Fruit fly (Drosophila melanogaster) whole organism, embryonic: ENCODE measurements around the gene amos.

Source experiments
- Aef1 ChIP-seq: fragments of 200-800 bp; sonication (Bioruptor generic); IDR thresholded peaks from 3 replicates; pipeline ENCODE4 v1.3.6; 2022; ENCODE audit warnings: missing biosample characterization, missing genetic modification characterization
- Atf-2 ChIP-seq: fragments of 200-800 bp; sonication (Bioruptor generic); optimal IDR thresholded peaks from 2 replicates; lab custom pipeline; 2016; ENCODE audit warnings: missing biosample characterization, missing genetic modification characterization
- CG11560 ChIP-seq: fragments of 200-800 bp; sonication (Bioruptor generic); IDR thresholded peaks from 3 replicates; pipeline ENCODE4 v1.3.6; 2022; ENCODE audit warnings: missing biosample characterization, missing genetic modification characterization
- CG12104 ChIP-seq: fragments of 200-800 bp; sonication (Bioruptor generic); optimal IDR thresholded peaks from 3 replicates; lab custom pipeline; 2016; ENCODE audit warnings: missing biosample characterization, missing genetic modification characterization
- CG12769 ChIP-seq: fragments of 200-800 bp; sonication (Bioruptor generic); optimal IDR thresholded peaks from 2 replicates; lab custom pipeline; 2019; ENCODE audit warnings: missing biosample characterization, mild to moderate bottlenecking, missing genetic modification characterization, moderate library complexity
- CG13287 ChIP-seq: fragments of 200-800 bp; sonication (Bioruptor generic); IDR thresholded peaks from 2 replicates; pipeline ENCODE4 v1.3.6; 2022; ENCODE audit warnings: missing biosample characterization, missing genetic modification characterization; ENCODE audit not compliant: partially characterized antibody
- CG13296 ChIP-seq: fragments of 200-800 bp; sonication (Bioruptor generic); optimal IDR thresholded peaks from 3 replicates; lab custom pipeline; 2018; ENCODE audit warnings: missing biosample characterization, mild to moderate bottlenecking, missing genetic modification characterization
- CG15479 ChIP-seq: fragments of 200-800 bp; sonication (Bioruptor generic); optimal IDR thresholded peaks from 3 replicates; lab custom pipeline; 2019; ENCODE audit warnings: missing biosample characterization, mild to moderate bottlenecking, missing genetic modification characterization, moderate library complexity
- CG17186 ChIP-seq: fragments of 200-800 bp; sonication (Bioruptor generic); optimal IDR thresholded peaks from 3 replicates; lab custom pipeline; 2017; ENCODE audit warnings: missing biosample characterization, missing genetic modification reagents, missing genetic modification characterization
- CG17361 ChIP-seq: fragments of 200-800 bp; sonication (Bioruptor generic); IDR thresholded peaks from 3 replicates; pipeline ENCODE4 v1.3.6; 2022; ENCODE audit warnings: missing biosample characterization, missing genetic modification characterization
- CG1832 ChIP-seq: fragments of 200-800 bp; sonication (Bioruptor generic); optimal IDR thresholded peaks from 2 replicates; lab custom pipeline; 2017; ENCODE audit warnings: missing biosample characterization, mild to moderate bottlenecking, missing genetic modification characterization, inconsistent platforms
- CG34376 ChIP-seq: fragments of 200-800 bp; sonication (Bioruptor generic); optimal IDR thresholded peaks from 2 replicates; lab custom pipeline; 2018; ENCODE audit warnings: missing biosample characterization, mild to moderate bottlenecking, missing genetic modification characterization
- CG34422 ChIP-seq: fragments of 200-800 bp; sonication (Bioruptor generic); IDR thresholded peaks from 3 replicates; pipeline ENCODE4 v1.3.6; 2022; ENCODE audit warnings: missing biosample characterization, missing genetic modification characterization
- CG4820 ChIP-seq: fragments of 200-800 bp; sonication (Bioruptor generic); optimal IDR thresholded peaks from 3 replicates; lab custom pipeline; 2016; ENCODE audit warnings: missing biosample characterization, missing genetic modification characterization
- CG4854 ChIP-seq: fragments of 200-800 bp; sonication (Bioruptor generic); optimal IDR thresholded peaks from 2 replicates; lab custom pipeline; 2016; ENCODE audit warnings: missing biosample characterization, missing genetic modification characterization, inconsistent platforms
- CG7963 ChIP-seq: fragments of 200-800 bp; sonication (Bioruptor generic); IDR thresholded peaks from 3 replicates; pipeline ENCODE4 v1.3.6; 2022; ENCODE audit warnings: missing biosample characterization, missing genetic modification characterization; ENCODE audit not compliant: partially characterized antibody
- CG8290 ChIP-seq, 3 experiments: fragments of 200-800 bp; sonication (Bioruptor generic); optimal IDR thresholded peaks; 2 replicates each; lab custom pipeline; 2016 to 2019; ENCODE audit warnings: missing biosample characterization in 3 of 3, missing genetic modification characterization in 3 of 3, mild to moderate bottlenecking in 2 of 3, moderate library complexity in 1 of 3
- Chrac-16 ChIP-seq: fragments of 200-800 bp; sonication (Bioruptor generic); optimal IDR thresholded peaks from 3 replicates; lab custom pipeline; 2016; ENCODE audit warnings: missing biosample characterization, missing genetic modification characterization
- D19B ChIP-seq: fragments of 200-800 bp; sonication (Bioruptor generic); optimal IDR thresholded peaks from 2 replicates; lab custom pipeline; 2017; ENCODE audit warnings: missing biosample characterization, mild to moderate bottlenecking, missing genetic modification characterization
- Dek ChIP-seq: fragments of 200-800 bp; sonication (Bioruptor generic); optimal IDR thresholded peaks from 3 replicates; lab custom pipeline; 2019; ENCODE audit warnings: missing biosample characterization, mild to moderate bottlenecking, missing genetic modification characterization, moderate library complexity
- Fer2 ChIP-seq: fragments of 200-800 bp; sonication (Bioruptor generic); optimal IDR thresholded peaks from 2 replicates; lab custom pipeline; 2018; ENCODE audit warnings: missing biosample characterization, mild to moderate bottlenecking, missing genetic modification characterization, moderate library complexity
- Hr78 ChIP-seq, 2 experiments: fragments of 200-800 bp in 1 of 2; fragments of >200 bp in 1 of 2; sonication (Bioruptor generic) in 1 of 2; optimal IDR thresholded peaks; 2 replicates each; lab custom pipeline; 2017 to 2019; ENCODE audit warnings: missing biosample characterization in 2 of 2, missing genetic modification characterization in 2 of 2, mild to moderate bottlenecking in 1 of 2, moderate library complexity in 1 of 2
- Lim3 ChIP-seq: fragments of 200-800 bp; sonication (Bioruptor generic); IDR thresholded peaks from 2 replicates; pipeline ENCODE4 v1.3.6; 2022; ENCODE audit warnings: missing biosample characterization, missing genetic modification characterization
- Med ChIP-seq: fragments of 200-800 bp; sonication (Bioruptor generic); peaks from one replicate; lab custom pipeline; 2016; ENCODE audit warnings: missing biosample characterization, missing genetic modification characterization, mild to moderate bottlenecking, inconsistent platforms, moderate library complexity
- Trl ChIP-seq, 3 experiments: fragments of >200 bp in 2 of 3; fragments of 200-800 bp in 1 of 3; sonication (Bioruptor generic) in 1 of 3; optimal IDR thresholded peaks; 2 replicates in 1 of 3; 3 replicates in 2 of 3; lab custom pipeline; 2016 to 2017; ENCODE audit warnings: missing biosample characterization in 1 of 3, missing genetic modification characterization in 1 of 3
- bbx ChIP-seq: fragments of 200-800 bp; sonication (Bioruptor generic); IDR thresholded peaks from 2 replicates; pipeline ENCODE4 v1.3.6; 2022; ENCODE audit warnings: missing biosample characterization, missing genetic modification characterization; ENCODE audit not compliant: partially characterized antibody
- chinmo ChIP-seq: fragments of 200-800 bp; sonication (Bioruptor generic); IDR thresholded peaks from 4 replicates; pipeline ENCODE4 v1.3.6; 2022; ENCODE audit warnings: missing biosample characterization, missing genetic modification characterization; ENCODE audit not compliant: partially characterized antibody
- da ChIP-seq: fragments of 200-800 bp; sonication (Bioruptor generic); optimal IDR thresholded peaks from 2 replicates; lab custom pipeline; 2016; ENCODE audit warnings: missing biosample characterization, missing genetic modification characterization
- dm ChIP-seq: fragments of 200-800 bp; sonication (Bioruptor generic); optimal IDR thresholded peaks from 3 replicates; lab custom pipeline; 2016; ENCODE audit warnings: missing biosample characterization, missing genetic modification characterization
- fd102C ChIP-seq: fragments of 200-800 bp; sonication (Bioruptor generic); optimal IDR thresholded peaks from 2 replicates; lab custom pipeline; 2018; ENCODE audit warnings: missing biosample characterization, mild to moderate bottlenecking, missing genetic modification characterization, moderate library complexity
- fd96Cb ChIP-seq: fragments of 200-800 bp; sonication (Bioruptor generic); optimal IDR thresholded peaks from 2 replicates; lab custom pipeline; 2018; ENCODE audit warnings: missing biosample characterization, mild to moderate bottlenecking, missing genetic modification characterization, moderate library complexity
- gcm ChIP-seq: fragments of 200-800 bp; sonication (Bioruptor generic); optimal IDR thresholded peaks from 2 replicates; lab custom pipeline; 2019; ENCODE audit warnings: missing biosample characterization, mild to moderate bottlenecking, missing genetic modification characterization, moderate library complexity
- gem ChIP-seq: fragments of 200-800 bp; sonication (Bioruptor generic); optimal IDR thresholded peaks from 2 replicates; lab custom pipeline; 2019; ENCODE audit warnings: missing biosample characterization, mild to moderate bottlenecking, missing genetic modification characterization, moderate library complexity
- gfzf ChIP-seq: fragments of 200-800 bp; sonication (Bioruptor generic); optimal IDR thresholded peaks from 2 replicates; lab custom pipeline; 2016; ENCODE audit warnings: missing biosample characterization, mild to moderate bottlenecking, missing genetic modification characterization, moderate library complexity
- gsb ChIP-seq: fragments of 200-800 bp; sonication (Bioruptor generic); IDR thresholded peaks from 2 replicates; pipeline ENCODE4 v1.3.6; 2022; ENCODE audit warnings: missing biosample characterization, missing genetic modification characterization
- gsb-n ChIP-seq: fragments of 200-800 bp; sonication (Bioruptor generic); optimal IDR thresholded peaks from 3 replicates; lab custom pipeline; 2018; ENCODE audit warnings: missing biosample characterization, mild to moderate bottlenecking, missing genetic modification characterization
- ham ChIP-seq: fragments of 200-800 bp; sonication (Bioruptor generic); IDR thresholded peaks from 2 replicates; pipeline ENCODE4 v1.3.6; 2022; ENCODE audit warnings: missing biosample characterization, missing genetic modification characterization
- knrl ChIP-seq: fragments of 200-800 bp; sonication (Bioruptor generic); IDR thresholded peaks from 3 replicates; pipeline ENCODE4 v1.3.6; 2022; ENCODE audit warnings: missing biosample characterization, missing genetic modification characterization; ENCODE audit not compliant: partially characterized antibody
- mirr ChIP-seq: fragments of 200-800 bp; sonication (Bioruptor generic); optimal IDR thresholded peaks from 3 replicates; lab custom pipeline; 2018; ENCODE audit warnings: missing biosample characterization, mild to moderate bottlenecking, missing genetic modification characterization
- nom ChIP-seq: fragments of 200-800 bp; sonication (Bioruptor generic); optimal IDR thresholded peaks from 2 replicates; lab custom pipeline; 2017; ENCODE audit warnings: missing biosample characterization, missing genetic modification characterization, mild to moderate bottlenecking, moderate library complexity, missing genetic modification reagents
- sens ChIP-seq: fragments of 200-800 bp; sonication (Bioruptor generic); peaks from one replicate; lab custom pipeline; 2016; ENCODE audit warnings: missing biosample characterization, missing genetic modification characterization
- sisA ChIP-seq: fragments of 200-800 bp; sonication (Bioruptor generic); IDR thresholded peaks from 2 replicates; pipeline ENCODE4 v1.3.6; 2022; ENCODE audit warnings: missing biosample characterization, missing genetic modification characterization
- sr ChIP-seq: fragments of 200-800 bp; sonication (Bioruptor generic); IDR thresholded peaks from 3 replicates; pipeline ENCODE4 v1.3.6; 2022; ENCODE audit warnings: missing biosample characterization, missing genetic modification characterization
- sug ChIP-seq: fragments of 200-800 bp; optimal IDR thresholded peaks from 2 replicates; lab custom pipeline; 2019; ENCODE audit warnings: missing biosample characterization, mild to moderate bottlenecking, missing genetic modification characterization, moderate library complexity
- vvl ChIP-seq: fragments of 200-800 bp; sonication (Bioruptor generic); IDR thresholded peaks from 2 replicates; pipeline ENCODE4 v1.3.6; 2022; ENCODE audit warnings: missing biosample characterization, missing genetic modification characterization
- z ChIP-seq: fragments of 200-800 bp; sonication (Bioruptor generic); IDR thresholded peaks from 3 replicates; pipeline ENCODE4 v1.3.6; 2022; ENCODE audit warnings: missing biosample characterization, missing genetic modification characterization
- zen ChIP-seq: fragments of 200-800 bp; sonication (Bioruptor generic); optimal IDR thresholded peaks from 3 replicates; lab custom pipeline; 2018; ENCODE audit warnings: missing biosample characterization, mild to moderate bottlenecking, missing genetic modification characterization, moderate library complexity
- zen2 ChIP-seq: fragments of 200-800 bp; sonication (Bioruptor generic); IDR thresholded peaks from 3 replicates; pipeline ENCODE4 v1.3.6; 2022; ENCODE audit warnings: missing biosample characterization, missing genetic modification characterization; ENCODE audit not compliant: partially characterized antibody

amos gene

dm6 chr2L:18630611-18631221 is 34.0 kb upstream of the amos start (continued):
- TF ChIP-seq sisA (GFP tag; lab: Robert Waterston, UW), result no peak
- TF ChIP-seq gem (tag; lab: Kevin White, UChicago), result no peak
- TF ChIP-seq Dek (tag; lab: Kevin White, UChicago), result no peak
- no peak for TF ChIP-seq Lim3
- no peak for TF ChIP-seq CG4820 (GFP tag; lab: Kevin White, UChicago)
- no peak for TF ChIP-seq sr (GFP tag; lab: Robert Waterston, UW)
- no peak for TF ChIP-seq knrl (GFP tag; lab: Robert Waterston, UW)
- TF ChIP-seq CG12104 (GFP tag; lab: Kevin White, UChicago), result no peak
- TF ChIP-seq CG11560 (tag; lab: Robert Waterston, UW), result no peak
- TF ChIP-seq CG7963 (GFP tag; lab: Robert Waterston, UW), result no peak
- no peak for TF ChIP-seq Fer2
- TF ChIP-seq zen2, result no peak
- no peak for TF ChIP-seq fd102C (GFP tag; lab: Kevin White, UChicago)
- no peak for TF ChIP-seq gfzf (GFP tag; lab: Kevin White, UChicago)
- TF ChIP-seq Aef1 (GFP tag; lab: Robert Waterston, UW), result no peak
- peak; percentile 79 for TF ChIP-seq mirr (GFP tag; lab: Kevin White, UChicago)
- TF ChIP-seq fd96Cb (tag; lab: Kevin White, UChicago), result no peak
- TF ChIP-seq CG34376 (GFP tag; lab: Kevin White, UChicago), result peak; percentile 44
- peak; percentile 19 for TF ChIP-seq sug
- TF ChIP-seq zen (tag; lab: Kevin White, UChicago), result no peak
- no peak for TF ChIP-seq Chrac-16 (GFP tag; lab: Kevin White, UChicago)
- no peak for TF ChIP-seq CG13296 (GFP tag; lab: Kevin White, UChicago)
- TF ChIP-seq ham (GFP tag; lab: Robert Waterston, UW), result no peak
- TF ChIP-seq nom (GFP tag; lab: Kevin White, UChicago), result no peak
- TF ChIP-seq, all 482 proteins: peak for 11

DNA sequence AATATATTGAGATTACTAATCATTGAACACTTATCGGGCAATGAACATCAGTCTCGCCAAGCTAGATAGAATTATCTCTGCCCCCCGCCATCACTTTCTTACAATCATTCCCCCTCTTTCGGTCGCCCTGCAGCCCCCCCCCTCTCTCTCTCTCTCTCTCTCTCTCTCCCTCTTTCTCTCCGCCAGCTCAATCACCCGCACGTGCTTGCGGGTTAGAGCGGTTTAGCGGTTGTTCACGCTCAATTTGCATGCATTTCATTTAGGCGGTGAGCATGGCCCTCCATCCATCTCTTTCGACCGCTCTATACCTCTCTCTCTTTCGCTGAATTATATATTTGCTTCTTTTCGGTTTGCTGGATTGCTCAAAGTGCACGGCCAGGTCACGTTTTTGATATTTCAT is 32.4 kb upstream of the amos start:
- TF ChIP-seq CG34422 (GFP tag; lab: Robert Waterston, UW) (no peak), D19B (GFP tag; lab: Kevin White, UChicago) (no peak), CG17361 (no peak), gsb (no peak), bbx (peak; percentile 23; the same call in 1 of the 2 replicates), CG4854 (GFP tag; lab: Kevin White, UChicago) (no peak), CG12769 (tag; lab: Kevin White, UChicago) (no peak), da (GFP tag; lab: Kevin White, UChicago) (peak; percentile 31), sens (GFP tag; lab: Kevin White, UChicago) (peak; percentile 55), gsb-n (tag; lab: Kevin White, UChicago) (peak; percentile 69), CG8290 (GFP tag; optimal IDR thresholded peaks at IDR 0.05; lab: Kevin White, UChicago) (no peak), CG8290 (tag; optimal IDR thresholded peaks at IDR 0.05; lab: Kevin White, UChicago) (peak in 1 of 2 experiments; percentile 7), Med (peak; percentile 34), CG13287 (GFP tag; lab: Robert Waterston, UW) (0 out of 2 replicates have a peak, but pooled peaks have one; percentile 14), Trl (optimal IDR thresholded peaks at IDR 0.05; lab: Kevin White, UChicago) (peak; percentile 46 to 51), Trl (GFP tag; optimal IDR thresholded peaks at IDR 0.05; lab: Kevin White, UChicago) (no peak), gcm (GFP tag; lab: Kevin White, UChicago) (peak; percentile 34), Hr78 (GFP tag; optimal IDR thresholded peaks at IDR 0.05; lab: Kevin White, UChicago) (peak in 1 of 2 experiments; percentile 26), CG15479 (GFP tag; lab: Kevin White, UChicago) (peak; percentile 96), chinmo (0 out of 4 replicates have a peak, but pooled peaks have one; percentile 59), z (peak; percentile 57; the same call in 1 of the 3 replicates), vvl (GFP tag; lab: Robert Waterston, UW) (peak; percentile 74), CG1832 (GFP tag; lab: Kevin White, UChicago) (peak; percentile 76), dm (no peak), Atf-2 (GFP tag; lab: Kevin White, UChicago) (no peak), sug (peak; percentile 29), CG17186 (no peak)
